Worm (Caenorhabditis elegans) whole organism, L4 larva: ENCODE data around the gene srh-187.

Experiments
- F10B5.3 ChIP-seq: sonication (generic microtip); optimal IDR thresholded peaks from 2 replicates; lab custom pipeline; 2016; ENCODE audit warnings: mild to moderate bottlenecking, missing genetic modification characterization, missing compliant biosample characterization
- F37D6.2 ChIP-seq: sonication (generic microtip); optimal IDR thresholded peaks from 2 replicates; lab custom pipeline; 2016; ENCODE audit warnings: mild to moderate bottlenecking, missing genetic modification characterization, missing compliant biosample characterization
- Y75B8A.6 ChIP-seq: fragments of 200-800 bp; sonication (Bioruptor generic); IDR thresholded peaks from 2 replicates; pipeline ENCODE4 v1.3.6; 2022; ENCODE audit warnings: missing genetic modification reagents, missing genetic modification characterization, missing compliant biosample characterization
- ZK337.2 ChIP-seq: fragments of 200-800 bp; sonication (Bioruptor generic); IDR thresholded peaks from 2 replicates; pipeline ENCODE4 v1.3.6; 2022; ENCODE audit warnings: missing genetic modification reagents, missing genetic modification characterization, missing compliant biosample characterization
- ZK546.5 ChIP-seq, 2 experiments: sonication (generic microtip); optimal IDR thresholded peaks; 2 replicates each; lab custom pipeline; 2017; ENCODE audit warnings: missing biosample characterization in 2 of 2, missing genetic modification characterization in 2 of 2
- aha-1 ChIP-seq: fragments of 150-350 bp; peaks from one replicate; lab custom pipeline; 2014; ENCODE audit warnings: missing biosample characterization, missing genetic modification characterization
- ceh-28 ChIP-seq: fragments of 150-350 bp; optimal IDR thresholded peaks from 2 replicates; lab custom pipeline; 2014; ENCODE audit warnings: missing biosample characterization, missing genetic modification reagents, missing genetic modification characterization
- ceh-32 ChIP-seq: sonication (generic microtip); optimal IDR thresholded peaks from 2 replicates; lab custom pipeline; 2016; ENCODE audit warnings: mild to moderate bottlenecking, missing genetic modification characterization, missing compliant biosample characterization; ENCODE audit not compliant: poor library complexity
- cey-2 ChIP-seq: sonication (generic microtip); optimal IDR thresholded peaks from 3 replicates; lab custom pipeline; 2017; ENCODE audit warnings: missing genetic modification characterization, mild to moderate bottlenecking, missing compliant biosample characterization, antibody characterized with exemption, borderline replicate concordance; ENCODE audit not compliant: insufficient read depth
- daf-12 ChIP-seq: fragments of 150-350 bp; optimal IDR thresholded peaks from 2 replicates; lab custom pipeline; 2014; ENCODE audit warnings: missing biosample characterization, missing genetic modification reagents, missing genetic modification characterization
- daf-16 ChIP-seq, 3 experiments: sonication (generic microtip); optimal IDR thresholded peaks; 2 replicates each; lab custom pipeline; 2016 to 2017; ENCODE audit warnings: missing genetic modification characterization in 3 of 3, missing genetic modification reagents in 3 of 3, mild to moderate bottlenecking in 2 of 3, missing compliant biosample characterization in 2 of 3, missing biosample characterization in 1 of 3, moderate library complexity in 1 of 3
- daf-8 ChIP-seq: fragments of 200-800 bp; sonication (Bioruptor generic); IDR thresholded peaks from 2 replicates; pipeline ENCODE4 v1.3.6; 2022; ENCODE audit warnings: missing genetic modification characterization, missing compliant biosample characterization
- dmd-6 ChIP-seq: fragments of 200-800 bp; sonication (Bioruptor generic); IDR thresholded peaks from 2 replicates; pipeline ENCODE4 v1.3.6; 2022; ENCODE audit warnings: missing genetic modification reagents, missing genetic modification characterization, missing compliant biosample characterization
- dpl-1 ChIP-seq: fragments of 150-350 bp; optimal IDR thresholded peaks from 2 replicates; lab custom pipeline; 2014; ENCODE audit warnings: missing biosample characterization, missing genetic modification reagents, missing genetic modification characterization
- duxl-1 ChIP-seq: sonication (generic microtip); optimal IDR thresholded peaks from 2 replicates; lab custom pipeline; 2016; ENCODE audit warnings: mild to moderate bottlenecking, missing genetic modification characterization, moderate library complexity, missing compliant biosample characterization; ENCODE audit not compliant: poor library complexity
- gei-8 ChIP-seq: fragments of 200-800 bp; sonication (Bioruptor generic); optimal IDR thresholded peaks from 2 replicates; lab custom pipeline; 2018; ENCODE audit warnings: mild to moderate bottlenecking, missing genetic modification characterization, missing compliant biosample characterization
- hlh-11 ChIP-seq: fragments of 200-800 bp; sonication (Bioruptor generic); optimal IDR thresholded peaks from 2 replicates; lab custom pipeline; 2018; ENCODE audit warnings: mild to moderate bottlenecking, missing genetic modification characterization, missing compliant biosample characterization
- lim-7 ChIP-seq: fragments of 200-800 bp; sonication (Bioruptor generic); IDR thresholded peaks from 2 replicates; pipeline ENCODE4 v1.3.6; 2022; ENCODE audit warnings: missing genetic modification characterization, missing compliant biosample characterization
- lin-13 ChIP-seq: fragments of 150-350 bp; optimal IDR thresholded peaks from 2 replicates; lab custom pipeline; 2014; ENCODE audit warnings: missing biosample characterization, missing genetic modification reagents, missing genetic modification characterization
- lin-15B ChIP-seq: fragments of 150-350 bp; sonication (generic microtip); optimal IDR thresholded peaks from 3 replicates; lab custom pipeline; 2014; ENCODE audit warnings: missing biosample characterization, missing genetic modification characterization
- lin-29 ChIP-seq: fragments of 200-800 bp; sonication (Bioruptor generic); IDR thresholded peaks from 2 replicates; pipeline ENCODE4 v1.3.6; 2022; ENCODE audit warnings: missing genetic modification reagents, missing genetic modification characterization, missing compliant biosample characterization
- lin-38 ChIP-seq: fragments of 200-800 bp; sonication (Bioruptor generic); IDR thresholded peaks from 2 replicates; pipeline ENCODE4 v1.3.6; 2022; ENCODE audit warnings: missing genetic modification reagents, missing genetic modification characterization, missing compliant biosample characterization
- madf-9 ChIP-seq: fragments of 200-800 bp; sonication (Bioruptor generic); conservative IDR thresholded peaks from 2 replicates; pipeline ENCODE4 v1.3.6; 2022; ENCODE audit warnings: missing genetic modification reagents, missing genetic modification characterization, missing compliant biosample characterization
- mep-1 ChIP-seq: fragments of 150-350 bp; sonication (generic microtip); optimal IDR thresholded peaks from 3 replicates; lab custom pipeline; 2014; ENCODE audit warnings: missing biosample characterization, missing genetic modification characterization
- mxl-3 ChIP-seq: fragments of 200-800 bp; sonication (Bioruptor generic); optimal IDR thresholded peaks from 2 replicates; lab custom pipeline; 2018; ENCODE audit warnings: mild to moderate bottlenecking, missing genetic modification characterization, missing compliant biosample characterization
- nhr-10 ChIP-seq: fragments of 150-350 bp; optimal IDR thresholded peaks from 2 replicates; lab custom pipeline; 2014; ENCODE audit warnings: missing biosample characterization, missing genetic modification characterization
- nhr-28 ChIP-seq: fragments of 150-350 bp; optimal IDR thresholded peaks from 2 replicates; lab custom pipeline; 2014; ENCODE audit warnings: missing biosample characterization, missing genetic modification characterization
- nhr-48 ChIP-seq: sonication (generic microtip); optimal IDR thresholded peaks from 2 replicates; lab custom pipeline; 2016; ENCODE audit warnings: mild to moderate bottlenecking, missing genetic modification characterization, missing compliant biosample characterization
- pha-4 ChIP-seq, 2 experiments: fragments of 150-350 bp in 1 of 2; fragments of 200-800 bp in 1 of 2; sonication (Bioruptor generic) in 1 of 2; IDR thresholded peaks in 1 of 2; optimal IDR thresholded peaks in 1 of 2; 2 replicates each; pipeline versions ENCODE4 v1.3.6 to Lab custom; 2014 to 2022; ENCODE audit warnings: missing genetic modification characterization in 2 of 2, missing genetic modification reagents in 2 of 2, missing biosample characterization in 1 of 2, missing compliant biosample characterization in 1 of 2
- php-3 ChIP-seq: fragments of 200-800 bp; sonication (Bioruptor generic); IDR thresholded peaks from 2 replicates; pipeline ENCODE4 v1.3.6; 2022; ENCODE audit warnings: missing genetic modification reagents, missing genetic modification characterization, missing compliant biosample characterization
- pqm-1 ChIP-seq: sonication (generic microtip); optimal IDR thresholded peaks from 2 replicates; lab custom pipeline; 2017; ENCODE audit warnings: missing biosample characterization, missing genetic modification characterization
- saeg-2 ChIP-seq: fragments of 200-800 bp; sonication (Bioruptor generic); IDR thresholded peaks from 2 replicates; pipeline ENCODE4 v1.3.6; 2022; ENCODE audit warnings: missing genetic modification reagents, missing genetic modification characterization, missing compliant biosample characterization
- set-16 ChIP-seq: fragments of 200-800 bp; sonication (Bioruptor generic); IDR thresholded peaks from 2 replicates; pipeline ENCODE4 v1.3.6; 2022; ENCODE audit warnings: missing genetic modification reagents, missing genetic modification characterization, missing compliant biosample characterization
- tag-97 ChIP-seq: fragments of 200-800 bp; sonication (Bioruptor generic); IDR thresholded peaks from 2 replicates; pipeline ENCODE4 v1.3.6; 2022; ENCODE audit warnings: missing genetic modification characterization, missing compliant biosample characterization
- unc-62 ChIP-seq, 3 experiments: fragments of 150-350 bp in 1 of 3; sonication (generic microtip); optimal IDR thresholded peaks in 2 of 3; peaks in 1 of 3; 1 replicate in 1 of 3; 2 replicates in 2 of 3; lab custom pipeline; 2014 to 2017; ENCODE audit warnings: missing biosample characterization in 3 of 3, missing genetic modification characterization in 3 of 3, missing genetic modification reagents in 3 of 3, missing genotype in 1 of 3
- zag-1 ChIP-seq: fragments of 150-350 bp; optimal IDR thresholded peaks from 2 replicates; lab custom pipeline; 2014; ENCODE audit warnings: missing biosample characterization, missing genetic modification characterization
- zfp-2 ChIP-seq: sonication (generic microtip); optimal IDR thresholded peaks from 2 replicates; lab custom pipeline; 2016; ENCODE audit warnings: mild to moderate bottlenecking, missing genetic modification characterization, missing compliant biosample characterization
- zfp-3 ChIP-seq: fragments of 200-800 bp; sonication (Bioruptor generic); conservative IDR thresholded peaks from 2 replicates; pipeline ENCODE4 v1.3.6; 2022; ENCODE audit warnings: missing genetic modification reagents, missing genetic modification characterization, missing compliant biosample characterization
- ztf-11 ChIP-seq: fragments of 150-350 bp; optimal IDR thresholded peaks from 2 replicates; lab custom pipeline; 2014; ENCODE audit warnings: missing biosample characterization, missing genetic modification characterization
- ztf-7 ChIP-seq: fragments of 150-350 bp; optimal IDR thresholded peaks from 2 replicates; lab custom pipeline; 2014; ENCODE audit warnings: missing biosample characterization, missing genetic modification characterization

srh-187 gene

DNA sequence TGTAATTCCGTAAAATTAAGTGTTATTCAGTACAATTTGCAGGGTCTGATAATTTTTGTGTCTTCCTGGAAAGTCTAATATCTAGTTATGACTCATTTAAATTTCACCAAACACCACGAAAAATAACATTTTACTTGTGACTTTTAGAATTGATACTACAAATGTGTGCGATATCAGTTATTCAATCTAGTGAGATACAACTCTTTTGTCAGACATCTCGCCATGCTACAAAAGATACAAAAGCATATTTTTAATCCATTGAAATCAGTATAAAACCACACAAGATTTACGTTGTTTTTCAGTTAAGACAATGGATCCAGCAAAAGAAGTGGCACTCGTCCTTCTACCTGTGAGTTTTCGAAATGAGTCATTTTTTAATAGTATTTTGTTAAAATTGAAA lies 34.4 kb upstream of the srh-187 start, which contains the start of gene srx-56:
TSS of gene srx-56 (plus strand) at position 301 of the 400 bp plus-strand sequence.
- peak in 1 of 2 experiments; percentile 20 for TF ChIP-seq unc-62 (GFP tag; optimal IDR thresholded peaks at IDR 0.05 in 1 of 2; lab: Kevin White, UChicago)
- no peak for TF ChIP-seq unc-62 (tag; optimal IDR thresholded peaks at IDR 0.05; lab: Kevin White, UChicago)
- no peak for TF ChIP-seq lin-38 (GFP tag; lab: Robert Waterston, UW)
- TF ChIP-seq zag-1: no peak
- no peak for TF ChIP-seq set-16 (GFP tag; lab: Robert Waterston, UW)
- no peak for TF ChIP-seq F10B5.3
- no peak for TF ChIP-seq daf-8 (GFP tag; lab: Robert Waterston, UW)

DNA sequence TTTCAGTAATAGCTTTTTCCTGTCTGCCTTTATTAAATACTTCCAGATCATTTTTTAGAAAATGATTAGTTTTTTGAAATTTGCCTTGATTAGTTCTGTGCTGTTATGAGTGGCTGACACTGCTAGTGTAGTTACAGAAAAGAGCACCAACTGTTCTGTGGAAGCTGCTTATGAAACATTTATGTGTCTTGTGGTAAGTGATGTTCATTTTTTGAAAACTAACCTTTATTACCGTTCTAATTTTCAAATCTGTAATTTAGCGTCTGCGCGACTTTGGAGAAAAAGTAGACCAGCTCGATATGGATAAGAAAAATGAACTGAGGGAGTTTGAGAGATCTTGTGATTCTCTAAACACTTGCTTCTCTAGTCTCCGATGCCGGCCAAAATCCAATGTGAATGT lies 29.8 kb upstream of the srh-187 start, which contains the start of gene srj-14:
TSS of gene srj-14 (plus strand) at position 131 of the 400 bp plus-strand sequence.
- TF ChIP-seq unc-62 (GFP tag; optimal IDR thresholded peaks at IDR 0.05 in 1 of 2; lab: Kevin White, UChicago): peak in 1 of 2 experiments; percentile 93
- TF ChIP-seq unc-62 (tag; optimal IDR thresholded peaks at IDR 0.05; lab: Kevin White, UChicago): no peak
- TF ChIP-seq daf-12: no peak

DNA sequence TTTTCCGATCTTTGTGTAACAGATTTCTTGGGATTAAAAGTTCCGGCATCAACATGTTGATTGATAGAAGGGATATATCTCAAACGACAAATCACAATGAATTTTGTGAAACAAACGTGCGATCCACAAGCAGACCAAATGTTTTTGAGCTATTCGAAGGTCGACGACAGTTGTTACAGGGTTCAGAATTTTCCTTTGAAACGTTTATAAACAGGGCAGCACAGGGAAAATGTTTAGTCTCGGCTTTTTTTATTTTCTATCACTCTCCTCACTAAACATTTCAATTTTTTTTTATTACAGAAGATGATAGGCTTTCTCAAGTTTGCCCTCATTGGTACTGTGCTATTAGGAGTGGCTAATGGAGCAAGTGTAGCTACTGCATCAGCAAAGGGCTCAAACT lies 25.2 kb upstream of the srh-187 start, which contains the start of gene exc-13:
TSS of gene exc-13 (plus strand) at position 301 of the 400 bp plus-strand sequence.
- TF ChIP-seq daf-16 (GFP tag; optimal IDR thresholded peaks at IDR 0.05; lab: Kevin White, UChicago) (peak in 1 of 2 experiments; percentile 90), daf-16 (tag; optimal IDR thresholded peaks at IDR 0.05; lab: Kevin White, UChicago) (no peak), aha-1 (no peak)

DNA sequence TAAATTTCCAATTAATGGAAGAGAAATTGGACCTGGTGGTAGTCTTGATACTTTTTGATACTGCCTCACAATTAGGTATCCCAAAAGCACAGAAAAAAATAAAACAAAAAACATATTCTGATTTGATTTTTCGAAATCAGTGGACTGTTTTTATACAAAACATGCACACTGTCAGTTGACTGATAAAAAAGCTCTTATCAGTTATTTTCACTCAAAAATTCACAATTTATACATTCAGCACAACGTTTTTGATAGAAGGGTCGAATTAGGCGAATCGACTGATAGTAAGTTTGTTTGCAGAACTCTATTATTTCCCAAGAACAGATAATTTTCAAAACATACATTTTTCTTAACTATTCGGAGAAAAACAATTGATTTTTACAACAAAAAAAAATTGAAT lies 24.3 kb upstream of the srh-187 start, which contains the start of gene cyp-35A2:
TSS of gene cyp-35A2 (minus strand) at position 124 of the 400 bp plus-strand sequence.
- TF ChIP-seq lin-15B (tag; lab: Kevin White, UChicago) (no peak), gei-8 (no peak), lim-7 (no peak), ceh-32 (tag; lab: Kevin White, UChicago) (no peak), ZK337.2 (GFP tag; lab: Robert Waterston, UW) (no peak), dpl-1 (GFP tag; lab: Kevin White, UChicago) (no peak), ztf-11 (tag; lab: Kevin White, UChicago) (no peak), dmd-6 (GFP tag; lab: Robert Waterston, UW) (peak; percentile 57; the same call in 1 of the 2 replicates), pha-4 (GFP tag; IDR thresholded peaks at IDR 0.05; lab: Robert Waterston, UW) (no peak), pha-4 (tag; optimal IDR thresholded peaks at IDR 0.05; lab: Kevin White, UChicago) (no peak), mxl-3 (GFP tag; lab: Kevin White, UChicago) (no peak), daf-16 (GFP tag; optimal IDR thresholded peaks at IDR 0.05; lab: Kevin White, UChicago) (no peak), daf-16 (tag; optimal IDR thresholded peaks at IDR 0.05; lab: Kevin White, UChicago) (peak; percentile 91), lin-13 (GFP tag; lab: Kevin White, UChicago) (no peak), lin-29 (GFP tag; lab: Robert Waterston, UW) (no peak), php-3 (GFP tag; lab: Robert Waterston, UW) (no peak), duxl-1 (no peak), madf-9 (no peak), F37D6.2 (tag; lab: Kevin White, UChicago) (no peak), unc-62 (GFP tag; optimal IDR thresholded peaks at IDR 0.05 in 1 of 2; lab: Kevin White, UChicago) (no peak), unc-62 (tag; optimal IDR thresholded peaks at IDR 0.05; lab: Kevin White, UChicago) (no peak), zfp-2 (no peak), hlh-11 (peak; percentile 53), nhr-10 (tag; lab: Kevin White, UChicago) (no peak), nhr-28 (tag; lab: Kevin White, UChicago) (peak; percentile 71), cey-2 (no peak), saeg-2 (no peak), nhr-48 (no peak), ztf-7 (no peak), tag-97 (GFP tag; lab: Robert Waterston, UW) (no peak), ceh-28 (no peak), pqm-1 (tag; lab: Kevin White, UChicago) (peak; percentile 52), zfp-3 (no peak), Y75B8A.6 (GFP tag; lab: Robert Waterston, UW) (no peak), ZK546.5 (tag; optimal IDR thresholded peaks at IDR 0.05; lab: Kevin White, UChicago) (no peak), mep-1 (tag; lab: Kevin White, UChicago) (no peak)
